Fruit fly (Drosophila melanogaster) whole organism, adult: ENCODE data around the gene CG9586.

Source experiments
- CG33017 ChIP-seq: fragments of 200-800 bp; sonication (Bioruptor generic); optimal IDR thresholded peaks from 2 replicates; lab custom pipeline; 2018; ENCODE audit warnings: missing biosample characterization, mild to moderate bottlenecking, missing genetic modification characterization, moderate library complexity
- CG7045 ChIP-seq: fragments of 200-800 bp; sonication (Bioruptor generic); optimal IDR thresholded peaks from 2 replicates; lab custom pipeline; 2017; ENCODE audit warnings: missing biosample characterization, mild to moderate bottlenecking, missing genetic modification characterization
- CG7101 ChIP-seq: fragments of 200-800 bp; sonication (Bioruptor generic); optimal IDR thresholded peaks from 2 replicates; lab custom pipeline; 2018; ENCODE audit warnings: missing biosample characterization, mild to moderate bottlenecking, missing genetic modification characterization, moderate library complexity
- Hr96 ChIP-seq: fragments of 200-800 bp; sonication (Bioruptor generic); optimal IDR thresholded peaks from 2 replicates; lab custom pipeline; 2016; ENCODE audit warnings: missing biosample characterization, missing genetic modification characterization
- bab1 ChIP-seq: fragments of 200-800 bp; sonication (Bioruptor generic); optimal IDR thresholded peaks from 3 replicates; lab custom pipeline; 2019; ENCODE audit warnings: missing biosample characterization, mild to moderate bottlenecking, missing genetic modification characterization, moderate library complexity
- cic ChIP-seq: fragments of 200-800 bp; sonication (Bioruptor generic); optimal IDR thresholded peaks from 2 replicates; lab custom pipeline; 2017; ENCODE audit warnings: missing biosample characterization, mild to moderate bottlenecking, missing genetic modification characterization, moderate library complexity
- cnc ChIP-seq, 2 experiments: fragments of >200 bp; optimal IDR thresholded peaks; 2 replicates each; lab custom pipeline; 2017
- kay ChIP-seq: fragments of 200-800 bp; sonication (Bioruptor generic); peaks from one replicate; lab custom pipeline; 2016; ENCODE audit warnings: missing biosample characterization, missing genetic modification characterization, borderline replicate concordance
- pad ChIP-seq: fragments of 200-800 bp; sonication (Bioruptor generic); optimal IDR thresholded peaks from 3 replicates; lab custom pipeline; 2017; ENCODE audit warnings: missing biosample characterization, missing genetic modification characterization, mild to moderate bottlenecking, moderate library complexity, missing genetic modification reagents
- tj ChIP-seq: fragments of 200-800 bp; sonication (Bioruptor generic); optimal IDR thresholded peaks from 3 replicates; lab custom pipeline; 2017; ENCODE audit warnings: missing biosample characterization, mild to moderate bottlenecking, missing genetic modification characterization, moderate library complexity

DNA sequence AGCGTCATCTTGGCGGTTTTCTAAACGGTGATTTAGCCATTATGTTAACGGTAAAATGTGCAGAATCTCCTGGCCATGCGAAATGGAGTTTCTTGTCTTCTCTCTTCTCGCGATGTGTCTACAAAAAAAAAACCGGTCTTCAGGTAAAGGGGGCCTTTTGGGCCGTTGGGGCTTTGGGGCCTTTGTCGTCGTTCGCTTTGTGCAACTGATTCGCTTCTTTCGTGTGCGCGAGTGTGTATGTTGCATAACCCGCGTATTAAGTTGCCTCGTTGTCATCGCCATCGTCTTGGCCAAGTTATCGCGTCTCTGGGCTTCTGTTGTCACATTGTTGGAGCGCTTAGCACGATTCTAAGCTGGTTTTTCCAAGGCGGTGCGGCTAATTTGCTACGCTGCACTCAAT is 22.5 kb upstream of the CG9586 start:
- no peak for TF ChIP-seq pad (GFP tag; lab: Kevin White, UChicago)
- TF ChIP-seq cic (GFP tag; lab: Kevin White, UChicago): no peak
- no peak for TF ChIP-seq CG7101 (tag; lab: Kevin White, UChicago)
- no peak for TF ChIP-seq CG7045
- TF ChIP-seq CG33017 (tag; lab: Kevin White, UChicago): no peak
- no peak for TF ChIP-seq tj
- TF ChIP-seq Hr96: no peak
- TF ChIP-seq cnc (optimal IDR thresholded peaks at IDR 0.05; lab: Kevin White, UChicago): no peak
- TF ChIP-seq bab1: no peak
- TF ChIP-seq kay (GFP tag; lab: Kevin White, UChicago): no peak
